Fruit fly (Drosophila melanogaster) whole organism, adult: ENCODE data around the gene CG10324.

ENCODE experiments used
- CG11617 ChIP-seq: fragments of 200-800 bp; sonication (Bioruptor generic); optimal IDR thresholded peaks from 2 replicates; lab custom pipeline; 2017; ENCODE audit warnings: mild to moderate bottlenecking, missing biosample characterization, missing genetic modification reagents, missing genetic modification characterization
- CG12768 ChIP-seq: fragments of 200-800 bp; sonication (Bioruptor generic); optimal IDR thresholded peaks from 2 replicates; lab custom pipeline; 2017; ENCODE audit warnings: missing biosample characterization, missing genetic modification characterization, mild to moderate bottlenecking, moderate library complexity, missing genetic modification reagents
- CG14711 ChIP-seq: fragments of 200-800 bp; sonication (Bioruptor generic); optimal IDR thresholded peaks from 2 replicates; lab custom pipeline; 2018; ENCODE audit warnings: missing biosample characterization, mild to moderate bottlenecking, missing genetic modification characterization, moderate library complexity
- CG1620 ChIP-seq: fragments of 200-800 bp; sonication (Bioruptor generic); optimal IDR thresholded peaks from 2 replicates; lab custom pipeline; 2016; ENCODE audit warnings: missing biosample characterization, missing genetic modification characterization
- CG33017 ChIP-seq: fragments of 200-800 bp; sonication (Bioruptor generic); optimal IDR thresholded peaks from 2 replicates; lab custom pipeline; 2018; ENCODE audit warnings: missing biosample characterization, mild to moderate bottlenecking, missing genetic modification characterization, moderate library complexity
- CG5204 ChIP-seq: fragments of 200-800 bp; sonication (Bioruptor generic); optimal IDR thresholded peaks from 2 replicates; lab custom pipeline; 2016; ENCODE audit warnings: missing biosample characterization, missing genetic modification characterization
- CG7045 ChIP-seq: fragments of 200-800 bp; sonication (Bioruptor generic); optimal IDR thresholded peaks from 2 replicates; lab custom pipeline; 2017; ENCODE audit warnings: missing biosample characterization, mild to moderate bottlenecking, missing genetic modification characterization
- CG7101 ChIP-seq: fragments of 200-800 bp; sonication (Bioruptor generic); optimal IDR thresholded peaks from 2 replicates; lab custom pipeline; 2018; ENCODE audit warnings: missing biosample characterization, mild to moderate bottlenecking, missing genetic modification characterization, moderate library complexity
- Clk ChIP-seq: fragments of 200-800 bp; sonication (Bioruptor generic); optimal IDR thresholded peaks from 2 replicates; lab custom pipeline; 2017; ENCODE audit warnings: missing biosample characterization, missing genetic modification characterization
- Crg-1 ChIP-seq: fragments of 200-800 bp; sonication (Bioruptor generic); optimal IDR thresholded peaks from 2 replicates; lab custom pipeline; 2016; ENCODE audit warnings: missing biosample characterization, missing genetic modification characterization
- Hr96 ChIP-seq: fragments of 200-800 bp; sonication (Bioruptor generic); optimal IDR thresholded peaks from 2 replicates; lab custom pipeline; 2016; ENCODE audit warnings: missing biosample characterization, missing genetic modification characterization
- Mnt ChIP-seq: fragments of 200-800 bp; sonication (Bioruptor generic); optimal IDR thresholded peaks from 2 replicates; lab custom pipeline; 2016; ENCODE audit warnings: missing biosample characterization, mild to moderate bottlenecking, missing genetic modification characterization
- bab1 ChIP-seq: fragments of 200-800 bp; sonication (Bioruptor generic); optimal IDR thresholded peaks from 3 replicates; lab custom pipeline; 2019; ENCODE audit warnings: missing biosample characterization, mild to moderate bottlenecking, missing genetic modification characterization, moderate library complexity
- cic ChIP-seq: fragments of 200-800 bp; sonication (Bioruptor generic); optimal IDR thresholded peaks from 2 replicates; lab custom pipeline; 2017; ENCODE audit warnings: missing biosample characterization, mild to moderate bottlenecking, missing genetic modification characterization, moderate library complexity
- cnc ChIP-seq, 2 experiments: fragments of >200 bp; optimal IDR thresholded peaks; 2 replicates each; lab custom pipeline; 2017
- kay ChIP-seq: fragments of 200-800 bp; sonication (Bioruptor generic); peaks from one replicate; lab custom pipeline; 2016; ENCODE audit warnings: missing biosample characterization, missing genetic modification characterization, borderline replicate concordance
- ovo ChIP-seq: fragments of 200-800 bp; sonication (Bioruptor generic); optimal IDR thresholded peaks from 2 replicates; lab custom pipeline; 2016; ENCODE audit warnings: missing biosample characterization, missing genetic modification characterization
- pad ChIP-seq: fragments of 200-800 bp; sonication (Bioruptor generic); optimal IDR thresholded peaks from 3 replicates; lab custom pipeline; 2017; ENCODE audit warnings: missing biosample characterization, missing genetic modification characterization, mild to moderate bottlenecking, moderate library complexity, missing genetic modification reagents
- tj ChIP-seq: fragments of 200-800 bp; sonication (Bioruptor generic); optimal IDR thresholded peaks from 3 replicates; lab custom pipeline; 2017; ENCODE audit warnings: missing biosample characterization, mild to moderate bottlenecking, missing genetic modification characterization, moderate library complexity
- toe ChIP-seq: fragments of 200-800 bp; sonication (Bioruptor generic); optimal IDR thresholded peaks from 2 replicates; lab custom pipeline; 2016; ENCODE audit warnings: missing biosample characterization, missing genetic modification characterization

The CG10324 gene

DNA sequence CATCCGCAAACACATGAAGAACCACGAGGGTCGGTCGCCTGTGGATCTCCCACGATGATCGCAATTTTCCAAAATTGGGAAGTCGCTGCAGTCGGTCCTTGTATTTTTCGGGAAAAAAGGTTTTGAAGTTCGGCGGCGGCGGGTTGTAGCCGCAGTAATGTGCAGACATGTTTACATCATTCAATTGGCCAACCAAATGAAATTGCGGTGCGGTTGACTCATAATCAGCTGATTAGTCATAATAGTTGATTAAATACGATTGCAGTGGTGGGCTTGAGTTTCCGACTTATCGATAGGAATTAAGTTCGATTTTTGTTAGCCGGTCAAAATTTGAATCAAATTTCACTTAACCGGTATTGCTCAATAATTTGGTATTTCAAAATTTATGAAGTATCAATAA, 5.3 kb upstream of the CG10324 start, which contains the start of gene CG14907:
TSS of gene CG14907 (minus strand) at position 229 of the 400 bp plus-strand sequence.
- TF ChIP-seq CG14711 (tag; lab: Kevin White, UChicago) (no peak), Mnt (GFP tag; lab: Kevin White, UChicago) (peak; percentile 26), CG11617 (GFP tag; lab: Kevin White, UChicago) (no peak), CG33017 (no peak), ovo (GFP tag; lab: Kevin White, UChicago) (no peak), CG12768 (GFP tag; lab: Kevin White, UChicago) (peak; percentile 2), Hr96 (GFP tag; lab: Kevin White, UChicago) (no peak), toe (GFP tag; lab: Kevin White, UChicago) (no peak), kay (peak; percentile 98), cic (GFP tag; lab: Kevin White, UChicago) (no peak), CG7101 (tag; lab: Kevin White, UChicago) (no peak), Crg-1 (GFP tag; lab: Kevin White, UChicago) (no peak), CG7045 (GFP tag; lab: Kevin White, UChicago) (no peak), CG5204 (no peak), cnc (optimal IDR thresholded peaks at IDR 0.05; lab: Kevin White, UChicago) (no peak), bab1 (GFP tag; lab: Kevin White, UChicago) (peak; percentile 56), pad (GFP tag; lab: Kevin White, UChicago) (no peak), tj (GFP tag; lab: Kevin White, UChicago) (no peak), CG1620 (no peak), Clk (GFP tag; lab: Kevin White, UChicago) (no peak)

DNA sequence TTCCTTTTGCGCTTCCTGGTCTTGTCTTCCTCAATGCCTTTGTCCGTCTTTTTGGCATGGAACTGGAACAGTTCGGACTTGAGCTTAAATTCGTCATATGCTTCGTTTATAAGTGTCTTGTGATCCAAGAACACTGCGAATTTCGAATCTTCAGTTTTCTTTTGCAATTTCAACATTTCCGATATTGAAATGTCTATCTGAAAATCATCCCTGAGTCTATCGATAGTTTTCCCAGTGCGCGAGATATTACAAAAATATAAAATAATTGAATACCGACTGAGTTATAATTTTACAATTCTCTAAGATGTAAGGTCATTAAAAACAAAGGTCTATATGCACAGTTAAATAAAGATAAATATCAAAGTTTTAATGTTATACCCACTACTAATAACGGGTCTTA, 4.1 kb upstream of the CG10324 start, which contains the start of gene Mettl4:
TSS of gene Mettl4 (minus strand) at position 208 of the 400 bp plus-strand sequence.
- TF ChIP-seq bab1 (GFP tag; lab: Kevin White, UChicago) (peak; percentile 3), CG7045 (GFP tag; lab: Kevin White, UChicago) (no peak)

DNA sequence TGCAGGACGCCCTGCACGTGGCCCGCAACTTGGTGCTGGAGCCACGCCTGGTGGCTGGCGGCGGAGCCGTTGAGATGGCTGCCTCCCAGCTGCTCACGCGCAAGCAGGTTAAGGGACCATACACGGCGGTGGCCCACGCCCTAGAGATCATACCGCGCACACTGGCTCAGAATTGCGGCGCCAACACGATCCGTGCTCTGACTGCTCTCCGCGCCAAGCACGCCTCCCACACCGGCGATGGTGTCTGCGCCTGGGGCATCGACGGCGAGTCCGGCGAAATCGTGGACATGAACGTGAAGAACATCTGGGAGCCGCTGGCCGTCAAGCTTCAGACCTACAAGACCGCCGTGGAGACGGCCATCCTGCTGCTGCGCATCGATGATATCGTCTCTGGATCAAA, 2.5 kb upstream of the CG10324 start:
- TF ChIP-seq CG7045 (GFP tag; lab: Kevin White, UChicago) (no peak), CG11617 (GFP tag; lab: Kevin White, UChicago) (no peak), CG5204 (no peak), toe (GFP tag; lab: Kevin White, UChicago) (no peak), tj (GFP tag; lab: Kevin White, UChicago) (no peak), kay (no peak), CG12768 (GFP tag; lab: Kevin White, UChicago) (no peak)

DNA sequence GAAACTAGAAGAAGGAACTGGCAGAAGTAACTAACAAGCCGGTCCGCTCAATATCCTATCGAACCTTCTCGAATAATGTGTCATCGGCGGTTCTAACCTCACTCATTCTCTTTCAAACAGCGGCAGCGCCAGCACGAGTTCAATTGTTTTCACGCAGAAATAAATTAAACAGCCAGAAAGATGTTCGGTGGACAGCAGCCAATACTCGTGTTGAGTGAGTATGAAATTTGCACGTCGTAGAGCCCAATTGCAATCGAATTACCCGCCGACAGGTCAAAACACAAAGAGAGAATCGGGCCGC, 862 bp upstream of the CG10324 start:
- TF ChIP-seq cic (GFP tag; lab: Kevin White, UChicago) (no peak), Mnt (GFP tag; lab: Kevin White, UChicago) (peak; percentile 27), ovo (GFP tag; lab: Kevin White, UChicago) (no peak), CG11617 (GFP tag; lab: Kevin White, UChicago) (no peak), kay (no peak), toe (GFP tag; lab: Kevin White, UChicago) (no peak), CG7045 (GFP tag; lab: Kevin White, UChicago) (no peak), CG7101 (tag; lab: Kevin White, UChicago) (no peak), cnc (optimal IDR thresholded peaks at IDR 0.05; lab: Kevin White, UChicago) (no peak), CG14711 (tag; lab: Kevin White, UChicago) (no peak), Clk (GFP tag; lab: Kevin White, UChicago) (no peak), CG33017 (no peak), CG12768 (GFP tag; lab: Kevin White, UChicago) (peak; percentile 22), CG5204 (no peak), tj (GFP tag; lab: Kevin White, UChicago) (no peak), Crg-1 (GFP tag; lab: Kevin White, UChicago) (no peak), CG1620 (no peak), bab1 (GFP tag; lab: Kevin White, UChicago) (peak; percentile 14), pad (GFP tag; lab: Kevin White, UChicago) (no peak)

DNA sequence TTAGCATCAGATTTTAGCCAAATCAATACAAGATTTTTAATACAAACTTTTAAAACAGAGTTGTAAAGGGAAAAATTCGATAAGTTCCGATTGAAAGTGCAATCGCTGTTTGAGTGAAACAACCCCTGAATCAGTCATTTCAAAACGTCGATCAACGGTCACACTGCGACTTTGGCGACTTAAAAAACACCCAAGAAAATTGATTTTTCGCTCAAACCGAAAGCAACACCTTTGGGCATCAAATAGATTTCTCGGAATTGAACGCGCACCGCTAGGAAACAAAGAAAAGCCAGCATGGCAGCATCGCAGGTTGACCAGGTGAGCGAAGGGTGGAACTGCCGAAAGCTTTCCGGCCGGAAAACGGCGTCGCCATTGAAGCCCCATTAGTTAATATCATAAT, 3.2 kb downstream of the CG10324 start, which contains the start of gene Arl6IP1:
TSS of gene Arl6IP1 (plus strand) at position 15 of the 400 bp plus-strand sequence.
- TF ChIP-seq cnc (optimal IDR thresholded peaks at IDR 0.05; lab: Kevin White, UChicago) (no peak), CG14711 (tag; lab: Kevin White, UChicago) (peak; percentile 57), bab1 (GFP tag; lab: Kevin White, UChicago) (peak; percentile 23)

DNA sequence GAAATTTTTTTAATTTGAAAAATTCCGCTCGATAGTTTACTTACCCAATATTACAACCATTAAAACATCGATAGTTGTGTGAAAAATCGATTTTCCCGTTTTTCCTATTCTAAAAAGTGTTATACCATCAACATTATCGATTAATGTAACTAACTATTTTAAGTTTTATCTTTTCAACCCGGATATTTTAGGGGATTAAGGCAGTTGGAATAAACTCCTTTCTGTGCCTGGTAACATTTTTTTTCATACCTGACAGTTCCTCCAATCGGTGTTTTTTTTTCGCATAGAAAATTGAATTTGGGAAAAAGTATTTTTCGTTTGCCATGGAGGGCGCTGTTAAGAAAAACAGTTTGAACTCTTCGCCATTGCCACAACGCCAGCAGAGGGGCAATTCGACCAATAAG, 6.8 kb downstream of the CG10324 start, which contains the start of gene nonA-l:
TSS of gene nonA-l (plus strand) at position 201 of the 404 bp plus-strand sequence.
- TF ChIP-seq CG5204 (no peak), bab1 (GFP tag; lab: Kevin White, UChicago) (peak; percentile 33), toe (GFP tag; lab: Kevin White, UChicago) (no peak)

DNA sequence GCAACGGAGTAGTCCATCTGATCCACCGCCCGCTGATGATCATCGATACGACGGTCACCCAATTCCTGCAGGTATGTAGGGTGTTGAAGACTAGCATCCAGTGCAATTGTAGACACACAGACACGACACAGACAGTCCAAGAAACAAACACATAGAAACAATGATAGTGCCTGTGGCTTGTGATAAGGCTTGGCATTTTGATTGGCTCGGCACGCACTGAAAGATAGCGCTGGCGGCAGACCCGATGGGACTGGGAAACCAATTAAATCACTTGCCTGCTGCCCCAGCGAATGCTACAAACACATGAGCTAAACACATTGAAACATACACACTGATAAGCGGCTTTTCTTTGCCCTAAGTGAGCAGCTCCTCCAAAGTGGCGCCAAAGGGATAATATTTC, 14.1 kb downstream of the CG10324 start:
- TF ChIP-seq cic (GFP tag; lab: Kevin White, UChicago), result no peak
- no peak for TF ChIP-seq Hr96 (GFP tag; lab: Kevin White, UChicago)
- TF ChIP-seq CG33017, result no peak
- no peak for TF ChIP-seq Mnt (GFP tag; lab: Kevin White, UChicago)
- TF ChIP-seq tj (GFP tag; lab: Kevin White, UChicago), result no peak
- no peak for TF ChIP-seq CG1620
- TF ChIP-seq cnc (optimal IDR thresholded peaks at IDR 0.05; lab: Kevin White, UChicago), result no peak
- TF ChIP-seq bab1 (GFP tag; lab: Kevin White, UChicago), result no peak
- TF ChIP-seq Crg-1 (GFP tag; lab: Kevin White, UChicago), result no peak
